Worm (Caenorhabditis elegans) whole organism, young adult: ENCODE results near the gene C50F4.16.

Source experiments
- B0336.3 ChIP-seq: fragments of 200-800 bp; sonication (Bioruptor generic); IDR thresholded peaks from 2 replicates; pipeline ENCODE4 v1.3.6; 2022; ENCODE audit warnings: missing genetic modification characterization, missing compliant biosample characterization
- F22D6.2 ChIP-seq: sonication (generic microtip); optimal IDR thresholded peaks from 2 replicates; lab custom pipeline; 2016; ENCODE audit warnings: mild to moderate bottlenecking, missing genetic modification characterization, missing compliant biosample characterization
- F23B12.7 ChIP-seq: sonication (generic microtip); optimal IDR thresholded peaks from 2 replicates; lab custom pipeline; 2017; ENCODE audit warnings: missing genetic modification characterization, mild to moderate bottlenecking, missing compliant biosample characterization, antibody characterized with exemption, moderate library complexity; ENCODE audit not compliant: insufficient read depth
- ama-1 ChIP-seq, 3 experiments: fragments of 150-350 bp in 1 of 3; sonication (generic microtip) in 2 of 3; optimal IDR thresholded peaks; 2 replicates each; lab custom pipeline; 2014 to 2018; ENCODE audit warnings: missing biosample characterization in 2 of 3, missing genetic modification characterization in 2 of 3, missing genetic modification reagents in 2 of 3
- aptf-3 ChIP-seq: fragments of 200-800 bp; sonication (Bioruptor generic); IDR thresholded peaks from 2 replicates; pipeline ENCODE4 v1.3.6; 2022; ENCODE audit warnings: missing genetic modification characterization, missing compliant biosample characterization
- atf-7 ChIP-seq: sonication (generic microtip); optimal IDR thresholded peaks from 2 replicates; lab custom pipeline; 2017; ENCODE audit warnings: mild to moderate bottlenecking, missing genetic modification characterization, missing compliant biosample characterization
- ceh-27 ChIP-seq: fragments of 200-800 bp; sonication (Bioruptor generic); optimal IDR thresholded peaks from 2 replicates; lab custom pipeline; 2018; ENCODE audit warnings: mild to moderate bottlenecking, missing genetic modification characterization, moderate library complexity, missing compliant biosample characterization
- egl-18 ChIP-seq: fragments of 200-800 bp; sonication (Bioruptor generic); IDR thresholded peaks from 2 replicates; pipeline ENCODE4 v1.3.6; 2022; ENCODE audit warnings: missing genetic modification reagents, missing genetic modification characterization, missing compliant biosample characterization

ce11 chrV:9571673-9572072 is 30.3 kb upstream of the C50F4.16 start:
- TF ChIP-seq egl-18 (no peak), ceh-27 (no peak), F22D6.2 (tag; lab: Kevin White, UChicago) (no peak), atf-7 (tag; lab: Kevin White, UChicago) (no peak), F23B12.7 (tag; lab: Kevin White, UChicago) (no peak), B0336.3 (GFP tag; lab: Robert Waterston, UW) (no peak), aptf-3 (no peak), ama-1 (optimal IDR thresholded peaks at IDR 0.05; lab: Kevin White, UChicago) (no peak), ama-1 (GFP tag; optimal IDR thresholded peaks at IDR 0.05; lab: Kevin White, UChicago) (no peak)
